Fruit fly (Drosophila melanogaster) whole organism, pupa: ENCODE data around the gene CG15213.

Source experiments
- CG10348 ChIP-seq: fragments of 200-800 bp; sonication (Bioruptor generic); IDR thresholded peaks from 2 replicates; pipeline ENCODE4 v1.3.6; 2022; ENCODE audit warnings: missing biosample characterization, missing genetic modification characterization
- CG14655 ChIP-seq: fragments of 200-800 bp; sonication (Bioruptor generic); optimal IDR thresholded peaks from 3 replicates; lab custom pipeline; 2017; ENCODE audit warnings: mild to moderate bottlenecking, missing biosample characterization, missing genetic modification reagents, missing genetic modification characterization
- CG15710 ChIP-seq: fragments of 200-800 bp; sonication (Bioruptor generic); optimal IDR thresholded peaks from 2 replicates; lab custom pipeline; 2018; ENCODE audit warnings: missing biosample characterization, mild to moderate bottlenecking, missing genetic modification characterization, moderate library complexity
- CG17806 ChIP-seq: fragments of 200-800 bp; sonication (Bioruptor generic); optimal IDR thresholded peaks from 2 replicates; lab custom pipeline; 2018; ENCODE audit warnings: missing biosample characterization, mild to moderate bottlenecking, missing genetic modification characterization, moderate library complexity
- CG34367 ChIP-seq: fragments of 200-800 bp; sonication (Bioruptor generic); optimal IDR thresholded peaks from 2 replicates; lab custom pipeline; 2018; ENCODE audit warnings: missing biosample characterization, mild to moderate bottlenecking, missing genetic modification characterization
- CG8159 ChIP-seq: fragments of 200-800 bp; sonication (Bioruptor generic); optimal IDR thresholded peaks from 3 replicates; lab custom pipeline; 2018; ENCODE audit warnings: missing biosample characterization, mild to moderate bottlenecking, missing genetic modification characterization, moderate library complexity
- CG8301 ChIP-seq: fragments of 200-800 bp; sonication (Bioruptor generic); optimal IDR thresholded peaks from 2 replicates; lab custom pipeline; 2018; ENCODE audit warnings: missing biosample characterization, mild to moderate bottlenecking, missing genetic modification characterization
- CG9948 ChIP-seq: fragments of 200-800 bp; sonication (Bioruptor generic); optimal IDR thresholded peaks from 2 replicates; lab custom pipeline; 2018; ENCODE audit warnings: missing biosample characterization, mild to moderate bottlenecking, missing genetic modification characterization, moderate library complexity
- EcR ChIP-seq: fragments of 200-800 bp; sonication (Bioruptor generic); optimal IDR thresholded peaks from 3 replicates; lab custom pipeline; 2019; ENCODE audit warnings: missing biosample characterization, missing genetic modification characterization, mild to moderate bottlenecking, moderate library complexity, missing genetic modification reagents
- Ets98B ChIP-seq: fragments of 200-800 bp; sonication (Bioruptor generic); IDR thresholded peaks from 2 replicates; pipeline ENCODE4 v1.3.6; 2022; ENCODE audit warnings: missing biosample characterization, missing genetic modification characterization
- Pif1A ChIP-seq: fragments of 200-800 bp; sonication (Bioruptor generic); optimal IDR thresholded peaks from 3 replicates; lab custom pipeline; 2016; ENCODE audit warnings: missing biosample characterization, missing genetic modification characterization
- fd96Ca ChIP-seq: fragments of 200-800 bp; sonication (Bioruptor generic); IDR thresholded peaks from 3 replicates; pipeline ENCODE4 v1.3.6; 2022; ENCODE audit warnings: missing biosample characterization, missing genetic modification characterization
- rn ChIP-seq: fragments of 200-800 bp; sonication (Bioruptor generic); IDR thresholded peaks from 2 replicates; pipeline ENCODE4 v1.3.6; 2022; ENCODE audit warnings: missing biosample characterization, missing genetic modification characterization

DNA sequence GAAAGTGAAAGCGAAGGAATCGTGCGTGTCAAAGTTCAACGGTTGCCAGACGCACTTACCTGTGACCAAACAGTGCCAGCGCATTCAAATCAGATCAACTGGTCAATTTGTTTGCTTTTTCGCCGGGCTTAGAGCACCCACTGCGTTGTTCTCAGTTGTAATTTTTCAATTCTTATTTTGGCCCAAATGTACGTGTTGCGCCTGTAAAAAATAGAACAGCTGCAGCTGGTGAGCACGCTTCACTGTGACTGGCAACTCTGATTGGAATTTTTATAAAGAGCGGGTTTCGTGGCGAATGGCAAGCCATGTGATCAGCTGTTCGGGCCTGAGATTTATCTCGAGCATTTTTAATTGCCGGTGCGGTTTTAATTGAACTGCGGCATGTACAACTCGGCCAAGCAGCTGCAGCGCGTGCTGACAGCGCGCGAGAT lies 12.8 kb upstream of the CG15213 start, which contains the start of the genes Fitm and AlaRS-m:
- TF ChIP-seq CG34367 (no peak), EcR (no peak), CG9948 (tag; lab: Kevin White, UChicago) (no peak), CG17806 (tag; lab: Kevin White, UChicago) (no peak), CG8159 (tag; lab: Kevin White, UChicago) (no peak), CG14655 (GFP tag; lab: Kevin White, UChicago) (no peak), CG8301 (tag; lab: Kevin White, UChicago) (no peak), rn (GFP tag; lab: Robert Waterston, UW) (no peak), Pif1A (GFP tag; lab: Kevin White, UChicago) (no peak), Ets98B (GFP tag; lab: Robert Waterston, UW) (no peak), CG15710 (tag; lab: Kevin White, UChicago) (no peak), CG10348 (no peak), fd96Ca (GFP tag; lab: Robert Waterston, UW) (no peak)
